Fruit fly (Drosophila melanogaster): Measurements from ENCODE around the gene TBC1D23.

DNA sequence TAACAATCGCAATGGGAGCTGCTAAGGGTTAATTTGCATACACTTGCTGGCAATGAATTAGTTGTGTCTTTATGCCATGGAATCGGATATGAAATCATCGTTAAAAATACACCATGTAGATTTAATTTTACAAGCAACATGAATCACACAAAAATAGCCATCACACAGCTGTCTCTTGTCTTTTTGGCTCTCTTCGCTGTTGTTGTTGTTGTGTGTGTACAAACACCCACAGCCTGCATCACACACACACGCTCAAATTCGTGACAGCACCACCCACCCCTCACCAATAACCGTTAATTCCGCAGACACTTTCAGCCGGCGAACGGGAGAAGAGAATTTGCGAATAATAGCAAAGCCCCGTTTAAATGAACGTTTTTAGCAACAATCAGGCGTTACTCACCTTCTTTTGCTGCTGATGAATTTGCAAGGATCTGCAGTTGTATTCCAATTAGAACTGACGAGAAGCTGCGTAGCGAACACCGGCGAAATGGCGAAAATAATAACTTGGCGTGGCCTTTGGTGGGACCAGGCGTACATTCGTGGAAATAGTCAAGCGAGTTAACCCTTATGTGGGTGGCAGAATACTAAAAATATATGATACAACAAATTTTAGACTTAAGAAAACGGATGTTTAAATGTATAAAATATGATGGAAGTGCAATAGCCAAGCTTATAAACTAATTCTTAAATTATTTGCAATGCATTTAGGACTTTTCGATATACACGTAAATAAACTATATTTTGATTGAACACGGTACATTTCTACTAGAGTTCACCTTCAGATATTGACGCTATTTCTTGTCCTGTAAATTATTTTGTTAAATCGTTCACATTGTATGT is 28.8 kb downstream of the TBC1D23 start, which contains the start of gene capt:
- TF ChIP-seq CTCF (optimal IDR thresholded peaks at IDR 0.05) (no peak), CG8478 (optimal IDR thresholded peaks at IDR 0.05) (no peak)

All from S2 (cell line).